Worm (Caenorhabditis elegans): ENCODE data around the gene amdh-1.
A peak's percentile ranks its signal among the peaks of the same experiment; 100 is the strongest.

Gene amdh-1

ce11 chrIII:6278301-6278827 is 26.8 kb downstream of the amdh-1 start, which contains the start of gene C18F10.7 (continued):
- TF ChIP-seq nhr-120 (GFP tag; IDR thresholded peaks at IDR 0.05) (no peak), C06A6.2 (GFP tag; conservative IDR thresholded peaks at IDR 0.05) (0 out of 2 replicates have a peak, but pooled peaks have one; percentile 16), lin-35 (GFP tag; optimal IDR thresholded peaks at IDR 0.05) (peak in 1 of 3 experiments; percentile 50), athp-1 (tag; optimal IDR thresholded peaks at IDR 0.05) (peak; percentile 36), Y95B8A.8 (GFP tag; IDR thresholded peaks at IDR 0.05) (no peak), rcor-1 (GFP tag; IDR thresholded peaks at IDR 0.05) (no peak), nfya-1 (tag; optimal IDR thresholded peaks at IDR 0.05; ENCODE audit: borderline replicate concordance, insufficient read depth) (no peak), ets-4 (GFP tag; optimal IDR thresholded peaks at IDR 0.05) (no peak), nhr-179 (tag; optimal IDR thresholded peaks at IDR 0.05) (no peak), Y67H2A.10 (GFP tag; conservative IDR thresholded peaks at IDR 0.05) (no peak), cebp-1 (GFP tag; IDR thresholded peaks at IDR 0.05) (peak; percentile 54; the same call in 1 of the 2 replicates), cebp-1 (tag; optimal IDR thresholded peaks at IDR 0.05) (peak; percentile 86), C17E4.6 (GFP tag; IDR thresholded peaks at IDR 0.05) (no peak), akir-1 (GFP tag; optimal IDR thresholded peaks at IDR 0.05) (no peak), hmg-20 (GFP tag; IDR thresholded peaks at IDR 0.05) (no peak), F23B12.7 (tag; optimal IDR thresholded peaks at IDR 0.05; ENCODE audit: insufficient read depth) (no peak), lin-54 (GFP tag; optimal IDR thresholded peaks at IDR 0.05) (peak; percentile 60), hlh-12 (tag; optimal IDR thresholded peaks at IDR 0.05) (no peak), tlf-1 (GFP tag; optimal IDR thresholded peaks at IDR 0.05) (no peak), ceh-91 (GFP tag; IDR thresholded peaks at IDR 0.05) (no peak), unc-62 (GFP tag; optimal IDR thresholded peaks at IDR 0.05) (no peak), efl-1 (GFP tag; optimal IDR thresholded peaks at IDR 0.05) (peak; percentile 35), mxl-1 (tag; optimal IDR thresholded peaks at IDR 0.05) (no peak), dpl-1 (GFP tag; optimal IDR thresholded peaks at IDR 0.05) (no peak), ZK185.1 (tag; optimal IDR thresholded peaks at IDR 0.05; ENCODE audit: poor library complexity, severe bottlenecking) (no peak), ccch-3 (GFP tag; optimal IDR thresholded peaks at IDR 0.05) (no peak), ztf-6 (GFP tag; IDR thresholded peaks at IDR 0.05) (no peak), snpc-4 (GFP tag; optimal IDR thresholded peaks at IDR 0.05) (no peak), snpc-4 (tag; optimal IDR thresholded peaks at IDR 0.05) (peak in 2 of 4 experiments; percentile 9 to 39), aptf-3 (GFP tag; IDR thresholded peaks at IDR 0.05) (no peak), Y53F4B.3 (GFP tag; IDR thresholded peaks at IDR 0.05) (no peak), ceh-27 (GFP tag; optimal IDR thresholded peaks at IDR 0.05) (no peak), sea-2 (GFP tag; IDR thresholded peaks at IDR 0.05) (no peak), snpc-3.4 (tag; optimal IDR thresholded peaks at IDR 0.05) (peak; percentile 70)

ce11 chrIII:6279453-6279852 is 27.8 kb downstream of the amdh-1 start:
- TF ChIP-seq atf-7 (tag; optimal IDR thresholded peaks at IDR 0.05) (peak; percentile 3), madf-10 (tag; optimal IDR thresholded peaks at IDR 0.05) (no peak), dpff-1 (tag; optimal IDR thresholded peaks at IDR 0.05) (no peak), hmg-1.2 (GFP tag; IDR thresholded peaks at IDR 0.05) (peak; percentile 20; the same call in 1 of the 2 replicates), akir-1 (GFP tag; optimal IDR thresholded peaks at IDR 0.05) (no peak)
